Worm (Caenorhabditis elegans) whole organism, L2 larva: ENCODE results near the gene cids-1.

Experiments
- C34F6.9 ChIP-seq: fragments of 150-350 bp; optimal IDR thresholded peaks from 2 replicates; lab custom pipeline; 2014; ENCODE audit warnings: missing biosample characterization, missing genetic modification characterization
- R02D3.7 ChIP-seq: fragments of 150-350 bp; optimal IDR thresholded peaks from 2 replicates; lab custom pipeline; 2014; ENCODE audit warnings: missing biosample characterization, missing genetic modification characterization
- Y55F3AM.14 ChIP-seq: fragments of 200-800 bp; sonication (Bioruptor generic); optimal IDR thresholded peaks from 2 replicates; lab custom pipeline; 2018; ENCODE audit warnings: mild to moderate bottlenecking, missing genetic modification characterization, missing compliant biosample characterization
- ZK546.5 ChIP-seq: sonication (generic microtip); optimal IDR thresholded peaks from 2 replicates; lab custom pipeline; 2017; ENCODE audit warnings: missing biosample characterization, missing genetic modification characterization
- alr-1 ChIP-seq: fragments of 150-350 bp; optimal IDR thresholded peaks from 2 replicates; lab custom pipeline; 2014; ENCODE audit warnings: missing biosample characterization, missing genetic modification characterization
- aly-2 ChIP-seq: fragments of 150-350 bp; optimal IDR thresholded peaks from 2 replicates; lab custom pipeline; 2014; ENCODE audit warnings: missing biosample characterization, missing genetic modification characterization
- ama-1 ChIP-seq: fragments of 150-350 bp; optimal IDR thresholded peaks from 2 replicates; lab custom pipeline; 2018; ENCODE audit warnings: inconsistent platforms
- blmp-1 ChIP-seq: sonication (generic microtip); optimal IDR thresholded peaks from 2 replicates; lab custom pipeline; 2017; ENCODE audit warnings: missing genetic modification characterization, mild to moderate bottlenecking, missing compliant biosample characterization, antibody characterized with exemption, moderate library complexity; ENCODE audit not compliant: insufficient read depth
- ceh-16 ChIP-seq: fragments of 150-350 bp; optimal IDR thresholded peaks from 2 replicates; lab custom pipeline; 2014; ENCODE audit warnings: missing biosample characterization, missing genetic modification characterization
- ceh-82 ChIP-seq: fragments of 150-350 bp; optimal IDR thresholded peaks from 2 replicates; lab custom pipeline; 2014; ENCODE audit warnings: missing biosample characterization, missing genetic modification characterization
- crh-2 ChIP-seq: sonication (generic microtip); optimal IDR thresholded peaks from 2 replicates; lab custom pipeline; 2017; ENCODE audit warnings: missing biosample characterization, missing genetic modification characterization
- dmd-4 ChIP-seq: sonication (generic microtip); optimal IDR thresholded peaks from 2 replicates; lab custom pipeline; 2017; ENCODE audit warnings: missing biosample characterization, missing genetic modification characterization
- elt-1 ChIP-seq: fragments of 150-350 bp; optimal IDR thresholded peaks from 2 replicates; lab custom pipeline; 2014; ENCODE audit warnings: missing biosample characterization, missing genetic modification characterization
- fos-1 ChIP-seq: fragments of 150-350 bp; optimal IDR thresholded peaks from 2 replicates; lab custom pipeline; 2014; ENCODE audit warnings: missing biosample characterization, missing genetic modification characterization
- gmeb-1 ChIP-seq: fragments of 150-350 bp; optimal IDR thresholded peaks from 2 replicates; lab custom pipeline; 2014; ENCODE audit warnings: missing biosample characterization, missing genetic modification characterization
- lin-11 ChIP-seq: fragments of 150-350 bp; sonication (generic microtip); optimal IDR thresholded peaks from 2 replicates; lab custom pipeline; 2014; ENCODE audit warnings: missing biosample characterization, missing genetic modification characterization, inconsistent platforms, mixed read lengths
- lin-39 ChIP-seq: fragments of 150-350 bp; optimal IDR thresholded peaks from 2 replicates; lab custom pipeline; 2014; ENCODE audit warnings: missing biosample characterization, missing genetic modification reagents, missing genetic modification characterization
- lsy-2 ChIP-seq, 2 experiments: fragments of 150-350 bp in 1 of 2; sonication (generic microtip) in 1 of 2; optimal IDR thresholded peaks; 2 replicates each; lab custom pipeline; 2014 to 2017; ENCODE audit warnings: missing biosample characterization in 2 of 2, missing genetic modification characterization in 2 of 2
- mab-5 ChIP-seq: fragments of 150-350 bp; optimal IDR thresholded peaks from 2 replicates; lab custom pipeline; 2014; ENCODE audit warnings: missing biosample characterization, missing genetic modification characterization
- mdl-1 ChIP-seq, 2 experiments: fragments of 150-350 bp in 1 of 2; sonication (generic microtip) in 1 of 2; optimal IDR thresholded peaks; 2 replicates each; lab custom pipeline; 2017; ENCODE audit warnings: missing biosample characterization in 2 of 2, missing genetic modification characterization in 2 of 2
- nhr-11 ChIP-seq: fragments of 150-350 bp; optimal IDR thresholded peaks from 2 replicates; lab custom pipeline; 2014; ENCODE audit warnings: missing biosample characterization, missing genetic modification characterization
- nhr-12 ChIP-seq: fragments of 150-350 bp; optimal IDR thresholded peaks from 2 replicates; lab custom pipeline; 2014; ENCODE audit warnings: missing biosample characterization, missing genetic modification characterization
- nhr-21 ChIP-seq: fragments of 150-350 bp; optimal IDR thresholded peaks from 2 replicates; lab custom pipeline; 2014; ENCODE audit warnings: missing biosample characterization, missing genetic modification characterization
- nhr-23 ChIP-seq: fragments of 150-350 bp; optimal IDR thresholded peaks from 2 replicates; lab custom pipeline; 2014; ENCODE audit warnings: missing biosample characterization, missing genetic modification reagents, missing genetic modification characterization
- nhr-237 ChIP-seq: fragments of 150-350 bp; optimal IDR thresholded peaks from 2 replicates; lab custom pipeline; 2014; ENCODE audit warnings: missing biosample characterization, missing genetic modification characterization
- sem-4 ChIP-seq: fragments of 150-350 bp; optimal IDR thresholded peaks from 2 replicates; lab custom pipeline; 2014; ENCODE audit warnings: missing biosample characterization, missing genetic modification reagents, missing genetic modification characterization
- skn-1 ChIP-seq: sonication (generic microtip); optimal IDR thresholded peaks from 2 replicates; lab custom pipeline; 2017; ENCODE audit warnings: missing biosample characterization, missing genetic modification characterization
- sma-3 ChIP-seq: sonication (generic microtip); optimal IDR thresholded peaks from 2 replicates; lab custom pipeline; 2016; ENCODE audit warnings: missing genetic modification reagents, missing genetic modification characterization, missing compliant biosample characterization
- sma-9 ChIP-seq, 2 experiments: fragments of 150-350 bp in 1 of 2; sonication (generic microtip) in 1 of 2; optimal IDR thresholded peaks; 2 replicates each; lab custom pipeline; 2014 to 2016; ENCODE audit warnings: missing genetic modification characterization in 2 of 2, mild to moderate bottlenecking in 1 of 2, missing biosample characterization in 1 of 2, missing compliant biosample characterization in 1 of 2, missing genetic modification reagents in 1 of 2, moderate library complexity in 1 of 2
- snpc-4 ChIP-seq: fragments of 150-350 bp; optimal IDR thresholded peaks from 2 replicates; lab custom pipeline; 2014; ENCODE audit warnings: missing biosample characterization, missing genetic modification characterization
- unc-55 ChIP-seq: fragments of 150-350 bp; sonication (generic microtip); optimal IDR thresholded peaks from 3 replicates; lab custom pipeline; 2014; ENCODE audit warnings: missing biosample characterization, missing genetic modification reagents, missing genetic modification characterization
- zag-1 ChIP-seq: fragments of 150-350 bp; optimal IDR thresholded peaks from 2 replicates; lab custom pipeline; 2014; ENCODE audit warnings: missing biosample characterization, missing genetic modification characterization
- ztf-1 ChIP-seq: fragments of 200-800 bp; sonication (Bioruptor generic); conservative IDR thresholded peaks from 2 replicates; pipeline ENCODE4 v1.3.6; 2022; ENCODE audit warnings: missing genetic modification characterization, missing compliant biosample characterization
- ztf-11 ChIP-seq: sonication (generic microtip); optimal IDR thresholded peaks from 2 replicates; lab custom pipeline; 2017; ENCODE audit warnings: missing biosample characterization, missing genetic modification characterization
- ztf-4 ChIP-seq: fragments of 150-350 bp; optimal IDR thresholded peaks from 2 replicates; lab custom pipeline; 2014; ENCODE audit warnings: missing biosample characterization, missing genetic modification characterization

The cids-1 gene

DNA sequence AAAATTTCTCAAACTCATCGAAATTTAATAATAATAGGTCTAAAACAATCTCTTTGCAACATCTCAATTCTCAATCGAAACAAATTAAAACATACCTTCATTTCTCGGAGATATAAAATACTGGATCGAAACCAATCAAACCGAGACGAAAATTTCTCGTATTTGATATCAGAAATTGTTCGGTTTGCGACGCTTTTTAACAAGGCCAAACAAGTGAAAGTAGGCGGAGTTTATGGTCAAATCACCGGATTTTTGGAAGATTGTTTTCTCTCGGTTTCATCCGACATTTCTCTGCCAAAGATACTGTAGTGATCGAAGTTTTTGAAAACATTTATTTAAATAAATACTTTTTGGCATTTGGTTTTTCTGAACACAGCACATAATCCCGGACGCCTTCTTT is 8.9 kb upstream of the cids-1 start, which contains the start of gene C02F5.14:
Gene C02F5.14 (minus strand): TSS at position 157 of the 400 bp plus-strand sequence.
- no peak for TF ChIP-seq sma-9 (GFP tag; optimal IDR thresholded peaks at IDR 0.05; lab: Kevin White, UChicago)
- TF ChIP-seq sma-9 (tag; optimal IDR thresholded peaks at IDR 0.05; lab: Kevin White, UChicago) = no peak
- TF ChIP-seq skn-1 = no peak
- TF ChIP-seq nhr-12 (tag; lab: Kevin White, UChicago) = no peak
- TF ChIP-seq ztf-11 = no peak
- no peak for TF ChIP-seq ceh-82 (tag; lab: Kevin White, UChicago)
- no peak for TF ChIP-seq nhr-23 (tag; lab: Kevin White, UChicago)
- TF ChIP-seq alr-1 (tag; lab: Kevin White, UChicago) = no peak
- TF ChIP-seq C34F6.9 = no peak
- no peak for TF ChIP-seq nhr-237
- no peak for TF ChIP-seq R02D3.7
- no peak for TF ChIP-seq elt-1 (tag; lab: Kevin White, UChicago)
- no peak for TF ChIP-seq snpc-4 (tag; lab: Kevin White, UChicago)
- TF ChIP-seq crh-2 (tag; lab: Kevin White, UChicago) = no peak
- TF ChIP-seq fos-1 (tag; lab: Kevin White, UChicago) = no peak
- no peak for TF ChIP-seq zag-1 (tag; lab: Kevin White, UChicago)
- no peak for TF ChIP-seq ceh-16 (tag; lab: Kevin White, UChicago)
- no peak for TF ChIP-seq mab-5 (tag; lab: Kevin White, UChicago)
- TF ChIP-seq aly-2 (tag; lab: Kevin White, UChicago) = no peak
- no peak for TF ChIP-seq ztf-1 (GFP tag; lab: Robert Waterston, UW)
- TF ChIP-seq lin-11 (tag; lab: Kevin White, UChicago) = no peak

DNA sequence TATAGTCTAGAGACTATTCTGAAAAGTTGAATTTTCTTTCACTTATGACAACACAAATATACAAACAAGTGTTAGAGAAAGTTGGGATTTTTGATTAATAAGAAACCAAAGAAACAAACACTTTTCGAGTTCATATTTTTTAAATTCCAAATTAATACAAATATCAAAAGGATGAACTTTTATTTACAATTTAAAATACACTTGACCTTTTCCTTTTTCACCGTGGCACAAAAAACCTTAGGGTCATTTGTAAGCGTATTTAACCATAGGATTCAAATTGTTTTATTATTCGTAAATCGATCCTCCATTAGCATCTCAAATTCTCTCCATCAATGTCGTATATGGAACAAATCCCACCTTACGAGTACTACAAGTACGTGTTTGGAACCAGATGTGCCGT is 8.4 kb upstream of the cids-1 start, which contains the start of gene C02F5.5:
Gene C02F5.5 (plus strand): TSS at position 301 of the 400 bp plus-strand sequence.
- TF ChIP-seq dmd-4 (no peak), ceh-82 (tag; lab: Kevin White, UChicago) (no peak), ceh-16 (tag; lab: Kevin White, UChicago) (no peak), sma-9 (GFP tag; optimal IDR thresholded peaks at IDR 0.05; lab: Kevin White, UChicago) (no peak), sma-9 (tag; optimal IDR thresholded peaks at IDR 0.05; lab: Kevin White, UChicago) (no peak), sma-3 (no peak), aly-2 (tag; lab: Kevin White, UChicago) (no peak), lin-39 (tag; lab: Kevin White, UChicago) (no peak), nhr-11 (tag; lab: Kevin White, UChicago) (no peak), R02D3.7 (no peak), ztf-4 (tag; lab: Kevin White, UChicago) (no peak), crh-2 (tag; lab: Kevin White, UChicago) (no peak), alr-1 (tag; lab: Kevin White, UChicago) (no peak), unc-55 (GFP tag; lab: Kevin White, UChicago) (no peak), nhr-23 (tag; lab: Kevin White, UChicago) (no peak)
- TF ChIP-seq, all 48 proteins: peak for 0

DNA sequence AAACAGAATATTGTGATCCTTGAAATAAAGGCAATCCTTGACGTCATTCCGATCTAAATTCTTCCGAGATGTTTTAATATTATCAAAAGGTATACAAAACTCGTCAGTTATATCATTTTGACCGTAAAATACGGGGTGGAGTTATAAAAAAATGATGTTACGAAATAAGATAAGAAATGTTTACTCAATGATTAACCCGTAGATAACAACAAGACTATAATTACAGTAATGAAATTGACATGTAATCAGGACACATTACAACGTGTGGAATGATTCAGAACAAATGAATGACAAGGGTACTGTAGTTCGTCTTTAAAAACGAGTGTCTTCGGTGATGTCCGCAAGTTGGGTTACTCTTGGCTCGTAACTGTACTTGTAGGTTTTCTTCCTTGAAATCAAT is 6.4 kb upstream of the cids-1 start, which contains the start of gene tsp-2:
Gene tsp-2 (minus strand): TSS at position 109 of the 400 bp plus-strand sequence.
- TF ChIP-seq fos-1 (tag; lab: Kevin White, UChicago) (peak; percentile 93), R02D3.7 (no peak), mdl-1 (tag; optimal IDR thresholded peaks at IDR 0.05; lab: Kevin White, UChicago) (no peak), nhr-23 (tag; lab: Kevin White, UChicago) (no peak), sma-3 (no peak), ztf-1 (GFP tag; lab: Robert Waterston, UW) (no peak), ama-1 (lab: Kevin White, UChicago) (no peak), C34F6.9 (no peak), gmeb-1 (tag; lab: Kevin White, UChicago) (peak; percentile 3), lsy-2 (tag; optimal IDR thresholded peaks at IDR 0.05; lab: Kevin White, UChicago) (peak in 1 of 2 experiments; percentile 2), ceh-16 (tag; lab: Kevin White, UChicago) (no peak), skn-1 (no peak), ztf-4 (tag; lab: Kevin White, UChicago) (no peak), nhr-21 (no peak), lin-39 (tag; lab: Kevin White, UChicago) (no peak), Y55F3AM.14 (no peak), lin-11 (tag; lab: Kevin White, UChicago) (no peak), ZK546.5 (no peak), nhr-12 (tag; lab: Kevin White, UChicago) (no peak), sem-4 (tag; lab: Kevin White, UChicago) (no peak), blmp-1 (tag; lab: Kevin White, UChicago) (no peak), zag-1 (tag; lab: Kevin White, UChicago) (no peak)
- TF ChIP-seq, all 48 proteins: peak for 3
